Worm (Caenorhabditis elegans) whole organism, L2 larva: ENCODE data around the gene srt-41.

ENCODE experiments used
- C34F6.9 ChIP-seq: fragments of 150-350 bp; optimal IDR thresholded peaks from 2 replicates; lab custom pipeline; 2014; ENCODE audit warnings: missing biosample characterization, missing genetic modification characterization
- F13H6.1 ChIP-seq: sonication (generic microtip); optimal IDR thresholded peaks from 2 replicates; lab custom pipeline; 2016; ENCODE audit warnings: missing genetic modification characterization, missing compliant biosample characterization
- Y55F3AM.14 ChIP-seq: fragments of 200-800 bp; sonication (Bioruptor generic); optimal IDR thresholded peaks from 2 replicates; lab custom pipeline; 2018; ENCODE audit warnings: mild to moderate bottlenecking, missing genetic modification characterization, missing compliant biosample characterization
- ZK546.5 ChIP-seq: sonication (generic microtip); optimal IDR thresholded peaks from 2 replicates; lab custom pipeline; 2017; ENCODE audit warnings: missing biosample characterization, missing genetic modification characterization
- alr-1 ChIP-seq: fragments of 150-350 bp; optimal IDR thresholded peaks from 2 replicates; lab custom pipeline; 2014; ENCODE audit warnings: missing biosample characterization, missing genetic modification characterization
- aly-2 ChIP-seq: fragments of 150-350 bp; optimal IDR thresholded peaks from 2 replicates; lab custom pipeline; 2014; ENCODE audit warnings: missing biosample characterization, missing genetic modification characterization
- ama-1 ChIP-seq: fragments of 150-350 bp; optimal IDR thresholded peaks from 2 replicates; lab custom pipeline; 2018; ENCODE audit warnings: inconsistent platforms
- ceh-16 ChIP-seq: fragments of 150-350 bp; optimal IDR thresholded peaks from 2 replicates; lab custom pipeline; 2014; ENCODE audit warnings: missing biosample characterization, missing genetic modification characterization
- ceh-82 ChIP-seq: fragments of 150-350 bp; optimal IDR thresholded peaks from 2 replicates; lab custom pipeline; 2014; ENCODE audit warnings: missing biosample characterization, missing genetic modification characterization
- crh-2 ChIP-seq: sonication (generic microtip); optimal IDR thresholded peaks from 2 replicates; lab custom pipeline; 2017; ENCODE audit warnings: missing biosample characterization, missing genetic modification characterization
- dmd-4 ChIP-seq: sonication (generic microtip); optimal IDR thresholded peaks from 2 replicates; lab custom pipeline; 2017; ENCODE audit warnings: missing biosample characterization, missing genetic modification characterization
- elt-1 ChIP-seq: fragments of 150-350 bp; optimal IDR thresholded peaks from 2 replicates; lab custom pipeline; 2014; ENCODE audit warnings: missing biosample characterization, missing genetic modification characterization
- elt-3 ChIP-seq: sonication (generic microtip); optimal IDR thresholded peaks from 2 replicates; lab custom pipeline; 2017; ENCODE audit warnings: missing biosample characterization, missing genetic modification characterization
- fos-1 ChIP-seq: fragments of 150-350 bp; optimal IDR thresholded peaks from 2 replicates; lab custom pipeline; 2014; ENCODE audit warnings: missing biosample characterization, missing genetic modification characterization
- lin-11 ChIP-seq: fragments of 150-350 bp; sonication (generic microtip); optimal IDR thresholded peaks from 2 replicates; lab custom pipeline; 2014; ENCODE audit warnings: missing biosample characterization, missing genetic modification characterization, inconsistent platforms, mixed read lengths
- lin-13 ChIP-seq: fragments of 150-350 bp; optimal IDR thresholded peaks from 2 replicates; lab custom pipeline; 2014; ENCODE audit warnings: missing biosample characterization, missing genetic modification reagents, missing genetic modification characterization
- lin-39 ChIP-seq: fragments of 150-350 bp; optimal IDR thresholded peaks from 2 replicates; lab custom pipeline; 2014; ENCODE audit warnings: missing biosample characterization, missing genetic modification reagents, missing genetic modification characterization
- lsy-2 ChIP-seq, 2 experiments: fragments of 150-350 bp in 1 of 2; sonication (generic microtip) in 1 of 2; optimal IDR thresholded peaks; 2 replicates each; lab custom pipeline; 2014 to 2017; ENCODE audit warnings: missing biosample characterization in 2 of 2, missing genetic modification characterization in 2 of 2
- mab-5 ChIP-seq: fragments of 150-350 bp; optimal IDR thresholded peaks from 2 replicates; lab custom pipeline; 2014; ENCODE audit warnings: missing biosample characterization, missing genetic modification characterization
- mbf-1 ChIP-seq: sonication (generic microtip); optimal IDR thresholded peaks from 2 replicates; lab custom pipeline; 2017; ENCODE audit warnings: missing biosample characterization, missing genetic modification characterization
- mdl-1 ChIP-seq, 2 experiments: fragments of 150-350 bp in 1 of 2; sonication (generic microtip) in 1 of 2; optimal IDR thresholded peaks; 2 replicates each; lab custom pipeline; 2017; ENCODE audit warnings: missing biosample characterization in 2 of 2, missing genetic modification characterization in 2 of 2
- nhr-10 ChIP-seq: sonication (generic microtip); optimal IDR thresholded peaks from 2 replicates; lab custom pipeline; 2017; ENCODE audit warnings: missing biosample characterization, missing genetic modification characterization
- nhr-11 ChIP-seq: fragments of 150-350 bp; optimal IDR thresholded peaks from 2 replicates; lab custom pipeline; 2014; ENCODE audit warnings: missing biosample characterization, missing genetic modification characterization
- nhr-129 ChIP-seq: fragments of 150-350 bp; optimal IDR thresholded peaks from 2 replicates; lab custom pipeline; 2014; ENCODE audit warnings: missing biosample characterization, missing genetic modification characterization
- nhr-25 ChIP-seq: fragments of 150-350 bp; sonication (generic microtip); optimal IDR thresholded peaks from 3 replicates; lab custom pipeline; 2014; ENCODE audit warnings: missing biosample characterization, missing genetic modification characterization
- nhr-77 ChIP-seq: fragments of 150-350 bp; optimal IDR thresholded peaks from 2 replicates; lab custom pipeline; 2014; ENCODE audit warnings: missing biosample characterization, missing genetic modification characterization
- peb-1 ChIP-seq: fragments of 150-350 bp; optimal IDR thresholded peaks from 2 replicates; lab custom pipeline; 2014; ENCODE audit warnings: missing biosample characterization, missing genetic modification characterization
- sem-4 ChIP-seq: fragments of 150-350 bp; optimal IDR thresholded peaks from 2 replicates; lab custom pipeline; 2014; ENCODE audit warnings: missing biosample characterization, missing genetic modification reagents, missing genetic modification characterization
- sma-9 ChIP-seq, 2 experiments: fragments of 150-350 bp in 1 of 2; sonication (generic microtip) in 1 of 2; optimal IDR thresholded peaks; 2 replicates each; lab custom pipeline; 2014 to 2016; ENCODE audit warnings: missing genetic modification characterization in 2 of 2, mild to moderate bottlenecking in 1 of 2, missing biosample characterization in 1 of 2, missing compliant biosample characterization in 1 of 2, missing genetic modification reagents in 1 of 2, moderate library complexity in 1 of 2
- snpc-4 ChIP-seq: fragments of 150-350 bp; optimal IDR thresholded peaks from 2 replicates; lab custom pipeline; 2014; ENCODE audit warnings: missing biosample characterization, missing genetic modification characterization
- unc-39 ChIP-seq: fragments of 150-350 bp; optimal IDR thresholded peaks from 2 replicates; lab custom pipeline; 2014; ENCODE audit warnings: missing biosample characterization, missing genetic modification characterization
- unc-55 ChIP-seq: fragments of 150-350 bp; sonication (generic microtip); optimal IDR thresholded peaks from 3 replicates; lab custom pipeline; 2014; ENCODE audit warnings: missing biosample characterization, missing genetic modification reagents, missing genetic modification characterization
- ztf-1 ChIP-seq: fragments of 200-800 bp; sonication (Bioruptor generic); conservative IDR thresholded peaks from 2 replicates; pipeline ENCODE4 v1.3.6; 2022; ENCODE audit warnings: missing genetic modification characterization, missing compliant biosample characterization
- ztf-4 ChIP-seq: fragments of 150-350 bp; optimal IDR thresholded peaks from 2 replicates; lab custom pipeline; 2014; ENCODE audit warnings: missing biosample characterization, missing genetic modification characterization

srt-41 gene

DNA sequence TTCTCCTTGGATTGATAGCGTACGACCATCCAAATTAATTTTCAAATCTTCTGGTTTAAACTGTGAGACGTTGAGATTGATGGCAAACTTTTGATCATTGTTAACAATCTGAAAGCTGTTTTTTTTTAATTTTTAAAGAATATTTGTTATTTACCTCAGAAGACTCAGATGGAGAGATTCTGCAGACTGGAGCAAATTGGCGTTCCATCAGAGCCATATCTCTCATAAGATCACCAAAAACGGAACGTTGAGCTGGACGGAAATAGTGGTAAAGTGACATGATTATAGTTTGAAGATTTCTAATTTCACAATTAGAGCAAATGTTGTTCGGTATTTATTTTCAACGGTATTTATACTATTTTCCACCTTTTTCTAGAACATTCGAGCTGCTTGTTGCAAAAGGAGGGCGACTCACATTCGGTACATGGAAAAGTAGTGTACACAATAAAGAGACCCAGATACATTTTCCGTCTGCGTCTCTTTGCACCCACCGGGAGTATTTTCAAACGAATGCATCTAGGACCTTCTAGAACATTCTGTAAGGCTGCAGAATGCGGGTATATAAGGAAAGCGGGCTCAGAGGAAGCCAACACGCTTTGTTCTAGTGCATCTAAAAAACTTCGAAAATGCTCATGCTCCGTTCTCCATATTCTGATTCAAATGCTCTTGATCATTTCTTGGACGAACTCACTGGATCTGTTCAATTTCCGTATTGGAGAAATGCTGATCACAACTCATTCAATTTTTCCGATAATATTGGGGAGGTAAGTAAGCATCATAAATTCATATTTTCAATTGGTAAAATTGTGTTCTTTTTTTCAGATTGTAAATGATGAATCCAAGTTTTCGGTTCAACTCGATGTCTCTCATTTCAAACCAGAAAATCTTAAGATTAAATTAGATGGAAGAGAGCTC is 2.0 kb upstream of the srt-41 start, which contains the start of the genes hsp-16.2 and hsp-16.41:
Gene hsp-16.2, minus strand, starts transcription at position 313 of the 915 bp plus-strand sequence.
Gene hsp-16.41, plus strand, starts transcription at position 534 of the 915 bp plus-strand sequence.
- no peak for TF ChIP-seq nhr-10 (tag; lab: Kevin White, UChicago)
- no peak for TF ChIP-seq aly-2 (tag; lab: Kevin White, UChicago)
- TF ChIP-seq unc-55 (GFP tag; lab: Kevin White, UChicago) = peak; percentile 63
- TF ChIP-seq sem-4 (tag; lab: Kevin White, UChicago) = peak; percentile 52
- TF ChIP-seq nhr-25 (tag; lab: Kevin White, UChicago) = no peak
- TF ChIP-seq peb-1 (tag; lab: Kevin White, UChicago) = no peak
- TF ChIP-seq C34F6.9 (tag; lab: Kevin White, UChicago) = peak; percentile 61
- TF ChIP-seq Y55F3AM.14 = no peak
- peak; percentile 74 for TF ChIP-seq sma-9 (GFP tag; optimal IDR thresholded peaks at IDR 0.05; lab: Kevin White, UChicago)
- no peak for TF ChIP-seq sma-9 (tag; optimal IDR thresholded peaks at IDR 0.05; lab: Kevin White, UChicago)
- peak; percentile 65 for TF ChIP-seq F13H6.1
- TF ChIP-seq elt-3 (tag; lab: Kevin White, UChicago) = no peak
- peak; percentile 40 for TF ChIP-seq nhr-129
- TF ChIP-seq ztf-4 (tag; lab: Kevin White, UChicago) = peak; percentile 57
- TF ChIP-seq snpc-4 (tag; lab: Kevin White, UChicago) = no peak
- peak; percentile 65 for TF ChIP-seq crh-2 (tag; lab: Kevin White, UChicago)
- TF ChIP-seq fos-1 (tag; lab: Kevin White, UChicago) = peak; percentile 37
- no peak for TF ChIP-seq unc-39
- no peak for TF ChIP-seq ceh-16
- TF ChIP-seq elt-1 (tag; lab: Kevin White, UChicago) = no peak
- TF ChIP-seq lsy-2 (tag; optimal IDR thresholded peaks at IDR 0.05; lab: Kevin White, UChicago) = peak in 1 of 2 experiments; percentile 72
- no peak for TF ChIP-seq ztf-1 (GFP tag; lab: Robert Waterston, UW)
- peak; percentile 21 for TF ChIP-seq lin-13 (GFP tag; lab: Kevin White, UChicago)
- peak; percentile 97 for TF ChIP-seq ama-1 (lab: Kevin White, UChicago)

DNA sequence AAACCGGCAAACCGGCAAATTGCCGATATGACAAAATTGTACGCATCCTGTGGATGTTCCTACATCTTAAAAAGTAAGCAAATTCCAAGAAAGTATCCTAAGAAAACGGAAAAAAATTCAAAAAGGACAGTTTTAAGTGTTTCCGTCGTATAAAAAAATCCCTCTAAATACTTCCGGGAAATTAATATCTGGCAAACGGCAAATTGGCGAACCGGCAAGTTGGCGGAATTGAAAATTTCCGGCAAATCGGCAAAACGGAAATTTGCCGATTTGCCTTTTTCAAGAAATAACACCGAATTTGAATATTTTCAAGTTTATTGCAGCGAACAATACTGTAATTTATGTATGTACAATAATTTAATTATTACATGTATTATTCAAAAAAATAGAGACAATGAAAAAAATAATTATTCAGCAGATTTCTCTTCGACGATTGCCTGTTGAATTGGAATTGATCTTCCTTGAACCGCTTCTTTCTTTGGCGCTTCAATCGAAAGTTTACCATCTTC is 1.1 kb upstream of the srt-41 start:
- TF ChIP-seq ama-1 (lab: Kevin White, UChicago) (peak; percentile 83), C34F6.9 (tag; lab: Kevin White, UChicago) (peak; percentile 61), nhr-11 (tag; lab: Kevin White, UChicago) (no peak), ztf-4 (tag; lab: Kevin White, UChicago) (peak; percentile 1)

DNA sequence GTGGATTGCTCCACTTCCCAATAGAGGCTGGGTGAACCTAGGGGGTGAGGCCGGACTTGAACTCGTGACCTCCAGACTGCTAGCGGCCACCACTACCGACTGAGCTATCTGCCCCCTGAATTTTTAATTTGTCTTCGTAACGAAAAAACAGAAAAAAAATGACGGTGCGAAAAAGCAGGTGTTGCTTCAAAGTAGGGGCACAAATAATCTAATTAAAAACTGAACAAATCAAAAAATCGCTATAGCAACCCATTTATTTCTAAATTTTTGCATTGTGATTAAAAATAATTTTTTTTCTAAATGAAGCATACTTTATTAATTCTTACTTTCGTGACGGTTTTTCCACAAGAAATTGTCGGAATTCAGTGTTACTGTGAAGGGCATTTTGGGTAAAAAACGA is 5.0 kb downstream of the srt-41 start, which contains the start of gene F36H9.10:
Gene F36H9.10, plus strand, starts transcription at position 301 of the 400 bp plus-strand sequence.
- no peak for TF ChIP-seq nhr-129
- no peak for TF ChIP-seq lin-39 (tag; lab: Kevin White, UChicago)
- TF ChIP-seq mdl-1 (tag; optimal IDR thresholded peaks at IDR 0.05; lab: Kevin White, UChicago) = no peak
- no peak for TF ChIP-seq elt-1 (tag; lab: Kevin White, UChicago)
- no peak for TF ChIP-seq peb-1 (tag; lab: Kevin White, UChicago)
- TF ChIP-seq ZK546.5 (tag; lab: Kevin White, UChicago) = no peak
- no peak for TF ChIP-seq nhr-11 (tag; lab: Kevin White, UChicago)
- no peak for TF ChIP-seq lin-13 (GFP tag; lab: Kevin White, UChicago)
- no peak for TF ChIP-seq mab-5 (tag; lab: Kevin White, UChicago)
- TF ChIP-seq ztf-4 (tag; lab: Kevin White, UChicago) = no peak
- no peak for TF ChIP-seq mbf-1 (tag; lab: Kevin White, UChicago)
- no peak for TF ChIP-seq dmd-4 (tag; lab: Kevin White, UChicago)
- TF ChIP-seq aly-2 (tag; lab: Kevin White, UChicago) = no peak
- TF ChIP-seq lin-11 = no peak
- no peak for TF ChIP-seq nhr-77
- no peak for TF ChIP-seq nhr-25 (tag; lab: Kevin White, UChicago)
- no peak for TF ChIP-seq alr-1 (tag; lab: Kevin White, UChicago)
- no peak for TF ChIP-seq ceh-82 (tag; lab: Kevin White, UChicago)
